Worm (Caenorhabditis elegans): ENCODE measurements around the gene fubl-2.

Gene fubl-2

ce11 chrIII:7095156-7095555, 7.6 kb upstream of the fubl-2 start, which contains the start of gene nhr-9:
Gene nhr-9 (plus strand): TSS chrIII:7095462.
- no peak for TF ChIP-seq ceh-45 (GFP tag; IDR thresholded peaks at IDR 0.05)
- TF ChIP-seq elt-2 (tag; optimal IDR thresholded peaks at IDR 0.05), result no peak
- TF ChIP-seq C38D4.7 (GFP tag; optimal IDR thresholded peaks at IDR 0.05), result no peak
- TF ChIP-seq pha-4 (tag; optimal IDR thresholded peaks at IDR 0.05), result no peak
- TF ChIP-seq ttx-3 (tag; optimal IDR thresholded peaks at IDR 0.05), result no peak
- no peak for TF ChIP-seq T23F11.4 (GFP tag; optimal IDR thresholded peaks at IDR 0.05)
- no peak for TF ChIP-seq ets-4 (tag; optimal IDR thresholded peaks at IDR 0.05)

ce11 chrIII:7091042-7091441, 3.5 kb upstream of the fubl-2 start, which contains the start of gene ZK418.2:
Gene ZK418.2 (plus strand): TSS chrIII:7091342.
- no peak for TF ChIP-seq nhr-11 (tag; optimal IDR thresholded peaks at IDR 0.05)
- TF ChIP-seq unc-3 (GFP tag; conservative IDR thresholded peaks at IDR 0.05), result no peak
- no peak for TF ChIP-seq unc-3 (tag; optimal IDR thresholded peaks at IDR 0.05)
- no peak for TF ChIP-seq ceh-45 (GFP tag; IDR thresholded peaks at IDR 0.05)
- TF ChIP-seq dve-1 (tag; optimal IDR thresholded peaks at IDR 0.05), result no peak
- TF ChIP-seq pqm-1 (tag; optimal IDR thresholded peaks at IDR 0.05), result no peak
- TF ChIP-seq gmeb-2 (tag; optimal IDR thresholded peaks at IDR 0.05), result no peak
- TF ChIP-seq pat-9 (tag; optimal IDR thresholded peaks at IDR 0.05), result no peak
- TF ChIP-seq ztf-16 (tag; optimal IDR thresholded peaks at IDR 0.05), result no peak
- TF ChIP-seq lim-6 (tag; optimal IDR thresholded peaks at IDR 0.05), result no peak
- no peak for TF ChIP-seq elt-4 (tag; optimal IDR thresholded peaks at IDR 0.05)
- no peak for TF ChIP-seq sox-4 (tag; optimal IDR thresholded peaks at IDR 0.05)
- no peak for TF ChIP-seq T23F11.4 (GFP tag; optimal IDR thresholded peaks at IDR 0.05)
- no peak for TF ChIP-seq nfya-1 (tag; optimal IDR thresholded peaks at IDR 0.05)
- TF ChIP-seq ama-1 (optimal IDR thresholded peaks at IDR 0.05), result no peak
- no peak for TF ChIP-seq madf-2 (tag; optimal IDR thresholded peaks at IDR 0.05)

ce11 chrIII:7090545-7090944, 3.0 kb upstream of the fubl-2 start, which contains the start of gene ZK418.10:
Gene ZK418.10 (minus strand): TSS chrIII:7090692.
- no peak for TF ChIP-seq ttx-3 (tag; optimal IDR thresholded peaks at IDR 0.05)
- TF ChIP-seq ceh-9 (tag; optimal IDR thresholded peaks at IDR 0.05), result no peak
- no peak for TF ChIP-seq syd-9 (tag; optimal IDR thresholded peaks at IDR 0.05)
- TF ChIP-seq sdc-2 (tag; optimal IDR thresholded peaks at IDR 0.05), result no peak
- no peak for TF ChIP-seq dve-1 (tag; optimal IDR thresholded peaks at IDR 0.05)

- TF ChIP-seq pax-1 (tag; optimal IDR thresholded peaks at IDR 0.05) (no peak), unc-42 (tag; optimal IDR thresholded peaks at IDR 0.05) (no peak), T23F11.4 (GFP tag; optimal IDR thresholded peaks at IDR 0.05) (no peak), fkh-6 (tag; optimal IDR thresholded peaks at IDR 0.05) (no peak), Y22D7AL.16 (tag; optimal IDR thresholded peaks at IDR 0.05) (no peak)
Measured at ce11 chrIII:7087180-7087579, 361 bp downstream of the fubl-2 start.

- TF ChIP-seq eyg-1 (tag; optimal IDR thresholded peaks at IDR 0.05) (no peak), ama-1 (optimal IDR thresholded peaks at IDR 0.05) (no peak), ceh-45 (GFP tag; IDR thresholded peaks at IDR 0.05) (no peak), ceh-9 (tag; optimal IDR thresholded peaks at IDR 0.05) (no peak), ceh-14 (tag; optimal IDR thresholded peaks at IDR 0.05) (no peak), madf-2 (tag; optimal IDR thresholded peaks at IDR 0.05) (no peak), hlh-6 (tag; optimal IDR thresholded peaks at IDR 0.05) (no peak), T23F11.4 (GFP tag; optimal IDR thresholded peaks at IDR 0.05) (no peak), nhr-11 (tag; optimal IDR thresholded peaks at IDR 0.05) (no peak), pax-1 (tag; optimal IDR thresholded peaks at IDR 0.05) (no peak), unc-55 (GFP tag; optimal IDR thresholded peaks at IDR 0.05) (no peak), fkh-10 (GFP tag; optimal IDR thresholded peaks at IDR 0.05) (no peak), hlh-13 (GFP tag; optimal IDR thresholded peaks at IDR 0.05) (no peak), hlh-8 (tag; optimal IDR thresholded peaks at IDR 0.05) (no peak), tbx-7 (tag; optimal IDR thresholded peaks at IDR 0.05) (no peak), C08G9.2 (tag; optimal IDR thresholded peaks at IDR 0.05) (no peak), elt-2 (tag; optimal IDR thresholded peaks at IDR 0.05) (no peak)
Measured at ce11 chrIII:7084908-7085307, 2.6 kb downstream of the fubl-2 start, which contains the start of gene tofu-7. Gene tofu-7 (minus strand): TSS chrIII:7085018.
